Fruit fly (Drosophila melanogaster): ENCODE results near the gene CG4935.

Gene CG4935

DNA sequence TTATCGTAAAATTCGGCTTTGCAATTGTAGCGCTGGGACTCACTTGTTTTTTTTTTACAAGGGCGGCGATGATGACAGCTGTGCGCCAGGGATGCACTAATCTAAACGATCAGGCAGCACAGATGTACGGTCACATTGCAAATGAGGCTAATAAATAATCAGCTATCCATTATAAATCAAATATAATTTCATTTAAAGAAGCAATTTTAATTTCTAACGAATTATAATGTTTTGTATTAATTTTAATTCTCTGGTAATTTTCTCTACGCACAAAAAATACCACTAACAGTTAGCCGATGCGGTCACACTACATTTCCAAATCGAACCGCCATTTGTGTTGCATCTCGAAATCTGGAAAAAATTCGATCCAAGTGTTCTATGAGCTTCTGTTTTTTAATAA is 48.7 kb downstream of the CG4935 start, which contains the start of the genes cni and fzy (continued):
- no peak for TF ChIP-seq sd (tag; optimal IDR thresholded peaks at IDR 0.05)
- no peak for TF ChIP-seq gcm (GFP tag; optimal IDR thresholded peaks at IDR 0.05)
- no peak for TF ChIP-seq CG4360 (GFP tag; IDR thresholded peaks at IDR 0.05)
- no peak for TF ChIP-seq onecut (GFP tag; IDR thresholded peaks at IDR 0.05)
- TF ChIP-seq CG13296 (GFP tag; optimal IDR thresholded peaks at IDR 0.05) = no peak
- TF ChIP-seq crc (GFP tag; optimal IDR thresholded peaks at IDR 0.05) = no peak
- no peak for TF ChIP-seq otp (GFP tag; IDR thresholded peaks at IDR 0.05)
- peak; percentile 11 for TF ChIP-seq CG13624 (GFP tag; optimal IDR thresholded peaks at IDR 0.05)
- TF ChIP-seq CHES-1-like (GFP tag; optimal IDR thresholded peaks at IDR 0.05) = no peak
- no peak for TF ChIP-seq chn (GFP tag; optimal IDR thresholded peaks at IDR 0.05)
- TF ChIP-seq Sry-δ (GFP tag; optimal IDR thresholded peaks at IDR 0.05) = peak; percentile 53
- no peak for TF ChIP-seq bowl (GFP tag; IDR thresholded peaks at IDR 0.05)
- 0 out of 3 replicates have a peak, but pooled peaks have one; percentile 37 for TF ChIP-seq knrl (GFP tag; IDR thresholded peaks at IDR 0.05; ENCODE audit: partially characterized antibody)
- no peak for TF ChIP-seq CG9932 (GFP tag; IDR thresholded peaks at IDR 0.05)
- TF ChIP-seq pb (GFP tag; optimal IDR thresholded peaks at IDR 0.05) = no peak
- TF ChIP-seq slbo (GFP tag; IDR thresholded peaks at IDR 0.05) = no peak
- peak; percentile 97 for TF ChIP-seq CG7928 (GFP tag; optimal IDR thresholded peaks at IDR 0.05)
- no peak for TF ChIP-seq zf30C (GFP tag; optimal IDR thresholded peaks at IDR 0.05)
- TF ChIP-seq abd-A (tag; optimal IDR thresholded peaks at IDR 0.05) = no peak
- TF ChIP-seq CG32772 (GFP tag; IDR thresholded peaks at IDR 0.05) = peak; percentile 79
- no peak for TF ChIP-seq CG11560 (tag; IDR thresholded peaks at IDR 0.05)
- no peak for TF ChIP-seq dm (GFP tag; optimal IDR thresholded peaks at IDR 0.05)
- no peak for TF ChIP-seq Asciz (GFP tag; optimal IDR thresholded peaks at IDR 0.05)
- TF ChIP-seq Nf-YB (GFP tag; optimal IDR thresholded peaks at IDR 0.05) = peak; percentile 7
- TF ChIP-seq esg (GFP tag; conservative IDR thresholded peaks at IDR 0.05) = no peak
- no peak for TF ChIP-seq CG8281 (tag; optimal IDR thresholded peaks at IDR 0.05)
- TF ChIP-seq Adf1 (GFP tag; IDR thresholded peaks at IDR 0.05) = no peak
- no peak for TF ChIP-seq hth (optimal IDR thresholded peaks at IDR 0.05)
- TF ChIP-seq Rx (GFP tag; IDR thresholded peaks at IDR 0.05) = no peak
- no peak for TF ChIP-seq HLHmδ (GFP tag; optimal IDR thresholded peaks at IDR 0.05)
- TF ChIP-seq CG1647 (GFP tag; optimal IDR thresholded peaks at IDR 0.05) = no peak
- peak; percentile 66 for TF ChIP-seq zen (tag; optimal IDR thresholded peaks at IDR 0.05)
- TF ChIP-seq CG15269 (tag; optimal IDR thresholded peaks at IDR 0.05) = no peak
- TF ChIP-seq odd (GFP tag; optimal IDR thresholded peaks at IDR 0.05) = no peak
- TF ChIP-seq cwo (GFP tag; optimal IDR thresholded peaks at IDR 0.05) = no peak
- no peak for TF ChIP-seq CG16815 (GFP tag; optimal IDR thresholded peaks at IDR 0.05)
- no peak for TF ChIP-seq Dip2 (GFP tag; IDR thresholded peaks at IDR 0.05)
- no peak for TF ChIP-seq Bteb2 (GFP tag; optimal IDR thresholded peaks at IDR 0.05)
- no peak for TF ChIP-seq tll (GFP tag; optimal IDR thresholded peaks at IDR 0.05)
- peak; percentile 49; the same call in 1 of the 2 replicates for TF ChIP-seq CG13287 (GFP tag; IDR thresholded peaks at IDR 0.05; ENCODE audit: partially characterized antibody)
- TF ChIP-seq Fer1 (GFP tag; optimal IDR thresholded peaks at IDR 0.05) = no peak
- TF ChIP-seq CG11695 (GFP tag; IDR thresholded peaks at IDR 0.05) = no peak
- no peak for TF ChIP-seq usp (GFP tag; optimal IDR thresholded peaks at IDR 0.05)
- TF ChIP-seq gce (GFP tag; IDR thresholded peaks at IDR 0.05) = no peak
- TF ChIP-seq hb (GFP tag; IDR thresholded peaks at IDR 0.05; ENCODE audit: partially characterized antibody) = no peak
- peak; percentile 42 for TF ChIP-seq CG4424 (GFP tag; optimal IDR thresholded peaks at IDR 0.05)
- no peak for TF ChIP-seq cg (GFP tag; optimal IDR thresholded peaks at IDR 0.05)
- TF ChIP-seq CTCF (GFP tag; optimal IDR thresholded peaks at IDR 0.05) = peak; percentile 42
- no peak for TF ChIP-seq Usf (GFP tag; optimal IDR thresholded peaks at IDR 0.05)
- no peak for TF ChIP-seq CG17802 (tag; optimal IDR thresholded peaks at IDR 0.05)
- TF ChIP-seq bigmax (GFP tag; optimal IDR thresholded peaks at IDR 0.05) = no peak
- peak; percentile 21 for TF ChIP-seq CG30403 (GFP tag; optimal IDR thresholded peaks at IDR 0.05)
- no peak for TF ChIP-seq CG10462 (GFP tag; optimal IDR thresholded peaks at IDR 0.05)
